Worm (Caenorhabditis elegans) whole organism, early embryonic: ENCODE measurements around the gene C16C8.19.

ENCODE experiments used
- F13C5.2 ChIP-seq: sonication (generic microtip); optimal IDR thresholded peaks from 2 replicates; lab custom pipeline; 2017; ENCODE audit warnings: mild to moderate bottlenecking, missing genetic modification characterization, inconsistent platforms, missing compliant biosample characterization
- aly-1 ChIP-seq: sonication (generic microtip); optimal IDR thresholded peaks from 2 replicates; lab custom pipeline; 2016; ENCODE audit warnings: missing genetic modification characterization, missing compliant biosample characterization
- ama-1 ChIP-seq: fragments of 150-350 bp; optimal IDR thresholded peaks from 2 replicates; lab custom pipeline; 2014
- ceh-13 ChIP-seq: fragments of 200-800 bp; sonication (Bioruptor generic); optimal IDR thresholded peaks from 2 replicates; lab custom pipeline; 2018; ENCODE audit warnings: mild to moderate bottlenecking, missing genetic modification characterization, missing compliant biosample characterization
- ceh-36 ChIP-seq: sonication (generic microtip); optimal IDR thresholded peaks from 2 replicates; lab custom pipeline; 2016; ENCODE audit warnings: missing genetic modification characterization, inconsistent platforms, missing compliant biosample characterization
- hmbx-1 ChIP-seq: sonication (generic microtip); optimal IDR thresholded peaks from 2 replicates; lab custom pipeline; 2016; ENCODE audit warnings: mild to moderate bottlenecking, missing genetic modification characterization, missing compliant biosample characterization
- hmg-4 ChIP-seq: fragments of 200-800 bp; sonication (Bioruptor generic); optimal IDR thresholded peaks from 2 replicates; lab custom pipeline; 2018; ENCODE audit warnings: mild to moderate bottlenecking, missing genetic modification characterization, missing compliant biosample characterization
- hnd-1 ChIP-seq: sonication (generic microtip); optimal IDR thresholded peaks from 2 replicates; lab custom pipeline; 2016; ENCODE audit warnings: missing genetic modification characterization, missing compliant biosample characterization
- scrt-1 ChIP-seq: fragments of 200-800 bp; sonication (Bioruptor generic); IDR thresholded peaks from 2 replicates; pipeline ENCODE4 v1.3.6; 2022; ENCODE audit warnings: missing genetic modification characterization, missing compliant biosample characterization
- tbx-11 ChIP-seq: fragments of 200-800 bp; sonication (Bioruptor generic); IDR thresholded peaks from 2 replicates; pipeline ENCODE4 v1.3.6; 2022; ENCODE audit warnings: missing genetic modification characterization, missing compliant biosample characterization
- tbx-37 ChIP-seq: fragments of 200-800 bp; sonication (Bioruptor generic); conservative IDR thresholded peaks from 2 replicates; pipeline ENCODE4 v1.3.6; 2022; ENCODE audit warnings: missing genetic modification reagents, missing genetic modification characterization, missing compliant biosample characterization

ce11 chrII:3448776-3449280 lies 9.5 kb upstream of the C16C8.19 start, which contains the start of gene C16C8.25:
- TF ChIP-seq ceh-13 (GFP tag; lab: Kevin White, UChicago) (no peak), ceh-36 (tag; lab: Kevin White, UChicago) (no peak), hnd-1 (tag; lab: Kevin White, UChicago) (no peak), hmbx-1 (tag; lab: Kevin White, UChicago) (no peak), scrt-1 (GFP tag; lab: Robert Waterston, UW) (no peak), F13C5.2 (tag; lab: Kevin White, UChicago) (no peak), hmg-4 (GFP tag; lab: Kevin White, UChicago) (no peak), aly-1 (no peak), ama-1 (lab: Kevin White, UChicago) (no peak), tbx-11 (GFP tag; lab: Robert Waterston, UW) (no peak), tbx-37 (GFP tag; lab: Robert Waterston, UW) (no peak)
